Worm (Caenorhabditis elegans) whole organism, young adult: ENCODE results near the gene far-4.

ENCODE experiments used
- F23B12.7 ChIP-seq: sonication (generic microtip); optimal IDR thresholded peaks from 2 replicates; lab custom pipeline; 2017; ENCODE audit warnings: missing genetic modification characterization, mild to moderate bottlenecking, missing compliant biosample characterization, antibody characterized with exemption, moderate library complexity; ENCODE audit not compliant: insufficient read depth
- K11D2.4 ChIP-seq: fragments of 200-800 bp; sonication (Bioruptor generic); IDR thresholded peaks from 2 replicates; pipeline ENCODE4 v1.3.6; 2022; ENCODE audit warnings: missing genetic modification reagents, missing genetic modification characterization, missing compliant biosample characterization
- Y79H2A.3 ChIP-seq: fragments of 200-800 bp; sonication (Bioruptor generic); conservative IDR thresholded peaks from 2 replicates; pipeline ENCODE4 v1.3.6; 2022; ENCODE audit warnings: missing genetic modification reagents, missing genetic modification characterization, missing compliant biosample characterization
- ama-1 ChIP-seq, 3 experiments: fragments of 150-350 bp in 1 of 3; sonication (generic microtip) in 2 of 3; optimal IDR thresholded peaks; 2 replicates each; lab custom pipeline; 2014 to 2018; ENCODE audit warnings: missing biosample characterization in 2 of 3, missing genetic modification characterization in 2 of 3, missing genetic modification reagents in 2 of 3
- ceh-100 ChIP-seq: fragments of 200-800 bp; sonication (Bioruptor generic); IDR thresholded peaks from 2 replicates; pipeline ENCODE4 v1.3.6; 2022; ENCODE audit warnings: missing genetic modification reagents, missing genetic modification characterization, missing compliant biosample characterization
- lin-35 ChIP-seq, 3 experiments: fragments of 150-350 bp in 2 of 3; sonication (generic microtip) in 1 of 3; optimal IDR thresholded peaks; 2 replicates each; lab custom pipeline; 2014 to 2018; ENCODE audit warnings: missing biosample characterization in 3 of 3, missing genetic modification characterization in 3 of 3, missing genetic modification reagents in 3 of 3
- rpc-1 ChIP-seq, 2 experiments: fragments of 150-350 bp in 1 of 2; sonication (generic microtip) in 1 of 2; optimal IDR thresholded peaks; 2 replicates each; lab custom pipeline; 2014 to 2018; ENCODE audit warnings: missing biosample characterization in 1 of 2, missing genetic modification characterization in 1 of 2, missing genetic modification reagents in 1 of 2, missing genotype in 1 of 2
- unc-62 ChIP-seq: fragments of 150-350 bp; optimal IDR thresholded peaks from 2 replicates; lab custom pipeline; 2014; ENCODE audit warnings: missing biosample characterization, missing genetic modification reagents, missing genetic modification characterization

DNA sequence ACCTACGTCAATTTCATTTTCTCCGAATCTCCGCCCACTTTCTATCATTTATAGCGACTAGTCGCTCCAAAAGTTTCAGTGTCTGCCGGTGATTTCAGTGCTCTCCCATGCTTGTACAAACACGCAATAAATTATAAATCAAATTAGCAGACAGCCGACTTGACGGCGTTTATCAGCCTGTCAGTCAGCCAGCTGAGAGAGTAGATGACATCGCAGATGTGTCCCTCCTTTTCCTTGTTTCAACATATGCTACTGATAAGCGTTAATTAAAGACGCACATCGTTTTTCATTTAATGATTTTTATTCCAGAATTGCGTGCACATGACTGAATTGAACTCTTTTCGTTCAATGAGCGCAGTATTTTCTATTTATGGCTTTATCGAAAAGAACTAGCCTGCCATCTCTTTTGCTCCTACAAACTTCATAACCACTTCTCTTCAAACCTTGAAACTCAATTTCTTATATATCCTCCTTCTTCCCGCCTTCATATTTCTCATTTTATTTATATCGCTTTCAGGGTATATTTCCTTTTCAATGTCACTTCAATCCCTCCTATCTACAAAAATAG, 43.8 kb upstream of the far-4 start, which contains the start of gene lap-2:
- peak; percentile 90 for TF ChIP-seq unc-62 (GFP tag; lab: Kevin White, UChicago)
- no peak for TF ChIP-seq F23B12.7
- no peak for TF ChIP-seq ama-1 (optimal IDR thresholded peaks at IDR 0.05; lab: Kevin White, UChicago)
- no peak for TF ChIP-seq ama-1 (GFP tag; optimal IDR thresholded peaks at IDR 0.05; lab: Kevin White, UChicago)
- TF ChIP-seq Y79H2A.3 (GFP tag; lab: Robert Waterston, UW): no peak
- TF ChIP-seq lin-35 (GFP tag; optimal IDR thresholded peaks at IDR 0.05; lab: Kevin White, UChicago): no peak
- TF ChIP-seq K11D2.4 (GFP tag; lab: Robert Waterston, UW): 0 out of 2 replicates have a peak, but pooled peaks have one; percentile 33
- TF ChIP-seq ceh-100 (GFP tag; lab: Robert Waterston, UW): no peak
- TF ChIP-seq rpc-1 (optimal IDR thresholded peaks at IDR 0.05; lab: Kevin White, UChicago): no peak
- no peak for TF ChIP-seq rpc-1 (tag; optimal IDR thresholded peaks at IDR 0.05; lab: Kevin White, UChicago)
